Worm (Caenorhabditis elegans): Measurements from ENCODE around the gene dhs-13.

dhs-13 gene

DNA sequence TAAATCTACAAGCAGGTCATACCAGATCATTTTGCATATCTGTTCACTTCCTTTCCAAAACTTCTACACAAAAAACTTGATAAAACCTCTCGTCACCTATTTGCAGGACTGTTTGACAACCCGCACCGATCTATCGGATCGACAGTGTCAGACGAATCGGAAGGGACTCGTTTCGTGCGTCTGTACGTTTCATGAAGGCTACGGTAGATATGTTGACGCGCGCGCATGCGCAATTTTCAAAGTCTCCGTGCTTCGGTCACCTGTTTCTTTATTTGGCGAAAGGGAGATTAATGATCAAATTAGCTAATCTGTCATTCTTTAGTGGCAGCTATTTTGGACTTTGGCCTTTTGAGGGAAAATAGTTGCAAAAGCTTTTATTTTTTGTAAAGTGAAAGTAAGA is 18.0 kb upstream of the dhs-13 start:
- TF ChIP-seq ham-2 (GFP tag; optimal IDR thresholded peaks at IDR 0.05) (no peak), elt-3 (tag; optimal IDR thresholded peaks at IDR 0.05) (no peak), flh-1 (GFP tag; optimal IDR thresholded peaks at IDR 0.05) (no peak), cnd-1 (tag; optimal IDR thresholded peaks at IDR 0.05) (no peak), nhr-237 (tag; optimal IDR thresholded peaks at IDR 0.05) (no peak), unc-39 (tag; optimal IDR thresholded peaks at IDR 0.05) (no peak)

DNA sequence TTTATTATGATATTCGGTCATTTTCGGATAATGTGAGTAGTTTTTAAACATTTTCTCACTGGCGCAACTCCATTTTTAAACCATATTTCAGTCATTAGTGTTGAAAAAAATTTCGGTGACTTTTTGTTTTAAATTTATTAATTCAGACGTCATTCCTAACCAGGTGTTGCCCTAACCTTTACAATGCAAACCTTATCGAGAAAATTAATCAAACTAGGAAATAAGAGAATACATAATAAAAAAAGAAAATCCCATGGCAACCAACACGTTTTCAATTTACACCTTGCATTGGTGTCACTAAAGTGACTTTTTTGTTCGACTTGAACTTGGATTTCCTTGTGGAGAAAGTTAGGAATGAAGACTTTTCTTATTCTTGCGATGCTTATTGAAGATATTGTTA is 16.6 kb upstream of the dhs-13 start, which contains the start of gene F36H9.2:
Gene F36H9.2, plus strand, starts transcription at position 301 of the 400 bp plus-strand sequence.
- TF ChIP-seq nhr-2 (tag; optimal IDR thresholded peaks at IDR 0.05) (no peak), elt-3 (tag; optimal IDR thresholded peaks at IDR 0.05) (no peak), ceh-43 (GFP tag; optimal IDR thresholded peaks at IDR 0.05) (no peak), flh-1 (GFP tag; optimal IDR thresholded peaks at IDR 0.05) (no peak), unc-62 (GFP tag; optimal IDR thresholded peaks at IDR 0.05) (no peak), snpc-4 (tag; optimal IDR thresholded peaks at IDR 0.05) (no peak), drap-1 (GFP tag; optimal IDR thresholded peaks at IDR 0.05) (no peak), ces-1 (GFP tag; optimal IDR thresholded peaks at IDR 0.05) (no peak), sem-2 (GFP tag; optimal IDR thresholded peaks at IDR 0.05) (no peak), zip-8 (tag; optimal IDR thresholded peaks at IDR 0.05) (no peak), nhr-28 (tag; optimal IDR thresholded peaks at IDR 0.05) (no peak), mab-5 (tag; optimal IDR thresholded peaks at IDR 0.05) (no peak)

DNA sequence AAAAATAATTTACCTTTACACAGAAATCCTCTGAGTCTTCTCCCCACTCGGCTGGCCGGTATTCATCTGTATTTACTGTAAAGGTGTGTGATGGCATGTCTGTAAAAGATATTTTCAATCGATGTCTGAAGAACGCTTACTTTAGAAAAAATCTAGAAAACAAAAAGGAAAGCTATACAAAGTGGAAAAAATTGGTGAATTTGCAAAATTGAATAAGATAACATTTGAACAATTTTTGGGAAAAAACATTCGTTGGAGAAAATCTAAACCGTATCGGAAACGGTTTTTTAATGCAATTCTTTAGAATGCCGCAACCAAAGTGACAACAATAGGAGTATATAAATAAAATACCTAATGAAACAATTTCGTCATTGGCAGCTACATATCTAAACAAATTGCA is 10.4 kb upstream of the dhs-13 start, which contains the start of gene F36H9.5:
Gene F36H9.5, minus strand, starts transcription at position 101 of the 400 bp plus-strand sequence.
- TF ChIP-seq hlh-1 (tag; optimal IDR thresholded peaks at IDR 0.05) (no peak), nhr-28 (tag; optimal IDR thresholded peaks at IDR 0.05) (no peak), ces-1 (GFP tag; optimal IDR thresholded peaks at IDR 0.05) (no peak), nhr-12 (tag; optimal IDR thresholded peaks at IDR 0.05) (no peak), nhr-76 (tag; optimal IDR thresholded peaks at IDR 0.05) (no peak), mep-1 (tag; optimal IDR thresholded peaks at IDR 0.05) (no peak), ceh-43 (GFP tag; optimal IDR thresholded peaks at IDR 0.05) (no peak)

DNA sequence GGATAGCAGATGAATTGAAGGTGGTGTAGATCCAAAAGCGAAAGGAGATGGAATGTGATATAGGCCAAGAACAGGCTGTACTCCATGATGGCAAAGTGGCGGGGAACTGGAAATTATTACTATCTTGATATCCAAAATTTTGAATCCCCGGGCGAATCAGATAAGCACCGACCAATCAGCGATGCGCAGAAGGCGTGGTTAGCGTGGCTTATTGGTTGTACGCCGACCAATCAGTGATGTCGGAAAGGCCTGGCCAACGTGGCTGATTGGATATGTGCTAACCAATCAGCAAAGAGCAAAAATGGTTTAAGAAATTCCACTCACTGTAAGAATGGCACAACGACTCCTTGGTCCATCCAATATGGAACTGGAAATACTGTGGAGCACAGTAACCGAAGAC is 8.5 kb upstream of the dhs-13 start:
- no peak for TF ChIP-seq elt-3 (tag; optimal IDR thresholded peaks at IDR 0.05)
- TF ChIP-seq lsy-2 (tag; optimal IDR thresholded peaks at IDR 0.05): no peak
- no peak for TF ChIP-seq M03D4.4 (tag; optimal IDR thresholded peaks at IDR 0.05)
- no peak for TF ChIP-seq unc-62 (GFP tag; optimal IDR thresholded peaks at IDR 0.05)
- TF ChIP-seq sem-2 (GFP tag; optimal IDR thresholded peaks at IDR 0.05): no peak
- TF ChIP-seq nhr-237 (tag; optimal IDR thresholded peaks at IDR 0.05): no peak
- TF ChIP-seq snpc-4 (tag; optimal IDR thresholded peaks at IDR 0.05): no peak
- no peak for TF ChIP-seq cnd-1 (tag; optimal IDR thresholded peaks at IDR 0.05)
- no peak for TF ChIP-seq mls-2 (tag; optimal IDR thresholded peaks at IDR 0.05)
- TF ChIP-seq sptf-1 (tag; optimal IDR thresholded peaks at IDR 0.05): no peak
- no peak for TF ChIP-seq ham-2 (GFP tag; optimal IDR thresholded peaks at IDR 0.05)
- TF ChIP-seq pha-4 (tag; optimal IDR thresholded peaks at IDR 0.05): no peak
- TF ChIP-seq nhr-76 (tag; optimal IDR thresholded peaks at IDR 0.05): no peak
- no peak for TF ChIP-seq mab-5 (tag; optimal IDR thresholded peaks at IDR 0.05)
- no peak for TF ChIP-seq nhr-12 (tag; optimal IDR thresholded peaks at IDR 0.05)
- no peak for TF ChIP-seq bed-3 (GFP tag; optimal IDR thresholded peaks at IDR 0.05)
- TF ChIP-seq flh-1 (GFP tag; optimal IDR thresholded peaks at IDR 0.05): no peak
- TF ChIP-seq lin-13 (tag; optimal IDR thresholded peaks at IDR 0.05): no peak

DNA sequence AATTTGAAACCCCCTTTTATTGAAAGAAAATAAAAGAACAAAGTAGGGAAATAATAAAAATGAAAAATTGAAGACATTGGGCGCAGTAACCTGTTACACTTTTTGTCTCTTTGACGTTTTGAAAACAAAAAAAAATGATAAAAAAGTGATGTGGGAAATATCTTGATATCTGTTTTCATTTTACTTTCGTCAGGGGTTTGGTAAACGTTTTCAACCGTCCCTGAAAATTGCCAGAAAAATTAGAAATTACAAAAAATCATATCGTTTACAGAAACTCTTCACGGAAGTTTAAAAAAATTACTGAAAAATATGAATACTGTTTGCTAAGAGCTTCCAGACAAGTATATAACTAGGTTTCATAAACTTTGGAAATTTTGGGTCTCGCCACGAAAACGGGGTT is 7.6 kb upstream of the dhs-13 start, which contains the start of gene F36H9.4:
Gene F36H9.4, minus strand, starts transcription at position 101 of the 400 bp plus-strand sequence.
- TF ChIP-seq pha-4 (tag; optimal IDR thresholded peaks at IDR 0.05) (no peak), ztf-11 (tag; optimal IDR thresholded peaks at IDR 0.05) (no peak), nhr-237 (tag; optimal IDR thresholded peaks at IDR 0.05) (no peak), blmp-1 (tag; optimal IDR thresholded peaks at IDR 0.05) (no peak), unc-120 (tag; optimal IDR thresholded peaks at IDR 0.05; ENCODE audit: poor library complexity, severe bottlenecking) (no peak), elt-3 (tag; optimal IDR thresholded peaks at IDR 0.05) (no peak), ceh-39 (tag; optimal IDR thresholded peaks at IDR 0.05) (no peak), unc-62 (GFP tag; optimal IDR thresholded peaks at IDR 0.05) (no peak), nhr-76 (tag; optimal IDR thresholded peaks at IDR 0.05) (no peak), flh-1 (GFP tag; optimal IDR thresholded peaks at IDR 0.05) (no peak), tbx-8 (GFP tag; optimal IDR thresholded peaks at IDR 0.05) (no peak), zip-8 (tag; optimal IDR thresholded peaks at IDR 0.05) (no peak), mls-2 (tag; optimal IDR thresholded peaks at IDR 0.05) (no peak), lin-32 (GFP tag; optimal IDR thresholded peaks at IDR 0.05) (no peak), ceh-83 (GFP tag; optimal IDR thresholded peaks at IDR 0.05) (no peak), unc-39 (tag; optimal IDR thresholded peaks at IDR 0.05) (no peak), sem-2 (GFP tag; optimal IDR thresholded peaks at IDR 0.05) (no peak)

Data from whole organism, mixed stage, embryonic.